Fruit fly (Drosophila melanogaster) whole organism, embryonic: ENCODE results near the gene Pcyt1.

Experiments used
- Ada2b ChIP-seq: fragments of 200-800 bp; sonication (Bioruptor generic); IDR thresholded peaks from 2 replicates; pipeline ENCODE4 v1.3.6; 2022; ENCODE audit warnings: missing biosample characterization, missing genetic modification characterization
- Blimp-1 ChIP-seq: fragments of 200-800 bp; sonication (Bioruptor generic); optimal IDR thresholded peaks from 3 replicates; lab custom pipeline; 2018; ENCODE audit warnings: missing biosample characterization, missing genetic modification characterization, mild to moderate bottlenecking, moderate library complexity, missing genetic modification reagents
- C15 ChIP-seq: fragments of 200-800 bp; sonication (Bioruptor generic); IDR thresholded peaks from 3 replicates; pipeline ENCODE4 v1.3.6; 2022; ENCODE audit warnings: missing biosample characterization, missing genetic modification characterization
- CG12155 ChIP-seq: fragments of 200-800 bp; sonication (Bioruptor generic); optimal IDR thresholded peaks from 3 replicates; lab custom pipeline; 2016; ENCODE audit warnings: missing biosample characterization, missing genetic modification characterization
- CG12391 ChIP-seq: fragments of 200-800 bp; sonication (Bioruptor generic); optimal IDR thresholded peaks from 3 replicates; lab custom pipeline; 2018; ENCODE audit warnings: missing biosample characterization, mild to moderate bottlenecking, missing genetic modification characterization, moderate library complexity
- CG12769 ChIP-seq: fragments of 200-800 bp; sonication (Bioruptor generic); optimal IDR thresholded peaks from 2 replicates; lab custom pipeline; 2019; ENCODE audit warnings: missing biosample characterization, mild to moderate bottlenecking, missing genetic modification characterization, moderate library complexity
- CG13775 ChIP-seq: fragments of 200-800 bp; sonication (Bioruptor generic); optimal IDR thresholded peaks from 3 replicates; lab custom pipeline; 2017; ENCODE audit warnings: missing biosample characterization, mild to moderate bottlenecking, missing genetic modification characterization
- CG13894 ChIP-seq: fragments of 200-800 bp; sonication (Bioruptor generic); optimal IDR thresholded peaks from 3 replicates; lab custom pipeline; 2018; ENCODE audit warnings: missing biosample characterization, mild to moderate bottlenecking, missing genetic modification characterization, moderate library complexity
- CG14441 ChIP-seq: fragments of 200-800 bp; sonication (Bioruptor generic); IDR thresholded peaks from 2 replicates; pipeline ENCODE4 v1.3.6; 2022; ENCODE audit warnings: missing biosample characterization, missing genetic modification characterization
- CG15514 ChIP-seq: fragments of 200-800 bp; sonication (Bioruptor generic); optimal IDR thresholded peaks from 3 replicates; lab custom pipeline; 2017; ENCODE audit warnings: missing biosample characterization, missing genetic modification characterization, mild to moderate bottlenecking, moderate library complexity, missing genetic modification reagents
- CG1602 ChIP-seq: fragments of 200-800 bp; sonication (Bioruptor generic); optimal IDR thresholded peaks from 3 replicates; lab custom pipeline; 2016; ENCODE audit warnings: missing biosample characterization, missing genetic modification characterization
- CG17568 ChIP-seq: fragments of 200-800 bp; sonication (Bioruptor generic); optimal IDR thresholded peaks from 2 replicates; lab custom pipeline; 2018; ENCODE audit warnings: missing biosample characterization, mild to moderate bottlenecking, missing genetic modification characterization, moderate library complexity
- CG1792 ChIP-seq: fragments of 200-800 bp; sonication (Bioruptor generic); optimal IDR thresholded peaks from 2 replicates; lab custom pipeline; 2016; ENCODE audit warnings: missing biosample characterization, missing genetic modification characterization
- CG6654 ChIP-seq: fragments of 200-800 bp; sonication (Bioruptor generic); optimal IDR thresholded peaks from 2 replicates; lab custom pipeline; 2017; ENCODE audit warnings: missing biosample characterization, mild to moderate bottlenecking, missing genetic modification characterization
- CG6689 ChIP-seq: fragments of 200-800 bp; sonication (Bioruptor generic); IDR thresholded peaks from 2 replicates; pipeline ENCODE4 v1.3.6; 2022; ENCODE audit warnings: missing biosample characterization, missing genetic modification characterization
- CG7357 ChIP-seq: fragments of 200-800 bp; sonication (Bioruptor generic); IDR thresholded peaks from 3 replicates; pipeline ENCODE4 v1.3.6; 2022; ENCODE audit warnings: missing biosample characterization, missing genetic modification characterization
- CG7745 ChIP-seq: fragments of 200-800 bp; sonication (Bioruptor generic); optimal IDR thresholded peaks from 2 replicates; lab custom pipeline; 2018; ENCODE audit warnings: missing biosample characterization, mild to moderate bottlenecking, missing genetic modification characterization, moderate library complexity
- CG9797 ChIP-seq: fragments of 200-800 bp; sonication (Bioruptor generic); optimal IDR thresholded peaks from 3 replicates; lab custom pipeline; 2018; ENCODE audit warnings: missing biosample characterization, mild to moderate bottlenecking, missing genetic modification characterization
- CHES-1-like ChIP-seq: fragments of 200-800 bp; sonication (Bioruptor generic); optimal IDR thresholded peaks from 2 replicates; lab custom pipeline; 2016; ENCODE audit warnings: missing biosample characterization, missing genetic modification characterization
- Dp ChIP-seq: fragments of 200-800 bp; sonication (Bioruptor generic); optimal IDR thresholded peaks from 2 replicates; lab custom pipeline; 2018; ENCODE audit warnings: missing biosample characterization, mild to moderate bottlenecking, missing genetic modification characterization, moderate library complexity
- Drgx ChIP-seq: fragments of 200-800 bp; sonication (Bioruptor generic); IDR thresholded peaks from 2 replicates; pipeline ENCODE4 v1.3.6; 2022; ENCODE audit warnings: missing biosample characterization, missing genetic modification characterization
- Elba2 ChIP-seq: fragments of 200-800 bp; sonication (Bioruptor generic); optimal IDR thresholded peaks from 3 replicates; lab custom pipeline; 2016; ENCODE audit warnings: missing biosample characterization, missing genetic modification characterization
- Jarid2 ChIP-seq: fragments of 200-800 bp; sonication (Bioruptor generic); optimal IDR thresholded peaks from 3 replicates; lab custom pipeline; 2017; ENCODE audit warnings: mild to moderate bottlenecking, missing biosample characterization, missing genetic modification reagents, missing genetic modification characterization
- Lhr ChIP-seq: fragments of 200-800 bp; sonication (Bioruptor generic); optimal IDR thresholded peaks from 3 replicates; lab custom pipeline; 2017; ENCODE audit warnings: mild to moderate bottlenecking, missing biosample characterization, missing genetic modification reagents, missing genetic modification characterization
- Lim3 ChIP-seq: fragments of 200-800 bp; sonication (Bioruptor generic); IDR thresholded peaks from 2 replicates; pipeline ENCODE4 v1.3.6; 2022; ENCODE audit warnings: missing biosample characterization, missing genetic modification characterization
- MTF-1 ChIP-seq: fragments of 200-800 bp; sonication (Bioruptor generic); optimal IDR thresholded peaks from 2 replicates; lab custom pipeline; 2018; ENCODE audit warnings: missing biosample characterization, mild to moderate bottlenecking, missing genetic modification characterization, borderline replicate concordance
- Nf-YB ChIP-seq: fragments of 200-800 bp; sonication (Bioruptor generic); optimal IDR thresholded peaks from 3 replicates; lab custom pipeline; 2019; ENCODE audit warnings: missing biosample characterization, mild to moderate bottlenecking, missing genetic modification characterization, moderate library complexity
- Oaz ChIP-seq: fragments of 200-800 bp; sonication (Bioruptor generic); IDR thresholded peaks from 2 replicates; pipeline ENCODE4 v1.3.6; 2022; ENCODE audit warnings: missing biosample characterization, missing genetic modification characterization
- Opbp ChIP-seq: fragments of 200-800 bp; sonication (Bioruptor generic); IDR thresholded peaks from 3 replicates; pipeline ENCODE4 v1.3.6; 2022; ENCODE audit warnings: missing biosample characterization, missing genetic modification characterization; ENCODE audit not compliant: partially characterized antibody
- Side ChIP-seq: fragments of 200-800 bp; sonication (Bioruptor generic); optimal IDR thresholded peaks from 2 replicates; lab custom pipeline; 2016; ENCODE audit warnings: missing biosample characterization, missing genetic modification characterization
- Sox100B ChIP-seq: fragments of 200-800 bp; sonication (Bioruptor generic); optimal IDR thresholded peaks from 3 replicates; lab custom pipeline; 2018; ENCODE audit warnings: missing biosample characterization, mild to moderate bottlenecking, missing genetic modification characterization
- Sry-β ChIP-seq: fragments of 200-800 bp; sonication (Bioruptor generic); optimal IDR thresholded peaks from 2 replicates; lab custom pipeline; 2018; ENCODE audit warnings: missing biosample characterization, mild to moderate bottlenecking, missing genetic modification characterization, moderate library complexity
- YL-1 ChIP-seq: fragments of 200-800 bp; sonication (Bioruptor generic); optimal IDR thresholded peaks from 3 replicates; lab custom pipeline; 2017; ENCODE audit warnings: missing biosample characterization, mild to moderate bottlenecking, missing genetic modification characterization
- bab2 ChIP-seq: fragments of 200-800 bp; sonication (Bioruptor generic); optimal IDR thresholded peaks from 2 replicates; lab custom pipeline; 2016; ENCODE audit warnings: missing biosample characterization, missing genetic modification characterization
- bbx ChIP-seq: fragments of 200-800 bp; sonication (Bioruptor generic); IDR thresholded peaks from 2 replicates; pipeline ENCODE4 v1.3.6; 2022; ENCODE audit warnings: missing biosample characterization, missing genetic modification characterization; ENCODE audit not compliant: partially characterized antibody
- caup ChIP-seq: fragments of 200-800 bp; sonication (Bioruptor generic); optimal IDR thresholded peaks from 3 replicates; lab custom pipeline; 2017; ENCODE audit warnings: missing biosample characterization, mild to moderate bottlenecking, missing genetic modification characterization, moderate library complexity; ENCODE audit not compliant: severe bottlenecking
- chif ChIP-seq, 2 experiments: fragments of 200-800 bp; sonication (Bioruptor generic); optimal IDR thresholded peaks; 3 replicates each; lab custom pipeline; 2016; ENCODE audit warnings: missing biosample characterization in 2 of 2, missing genetic modification characterization in 2 of 2
- chm ChIP-seq: fragments of 200-800 bp; sonication (Bioruptor generic); IDR thresholded peaks from 2 replicates; pipeline ENCODE4 v1.3.6; 2022; ENCODE audit warnings: missing biosample characterization, missing genetic modification characterization
- crp ChIP-seq, 2 experiments: fragments of 200-800 bp; sonication (Bioruptor generic); optimal IDR thresholded peaks; 2 replicates in 1 of 2; 3 replicates in 1 of 2; lab custom pipeline; 2017; ENCODE audit warnings: missing biosample characterization in 2 of 2, missing genetic modification characterization in 2 of 2, mild to moderate bottlenecking in 1 of 2, moderate library complexity in 1 of 2
- dimm ChIP-seq: fragments of 200-800 bp; sonication (Bioruptor generic); IDR thresholded peaks from 2 replicates; pipeline ENCODE4 v1.3.6; 2022; ENCODE audit warnings: missing biosample characterization, missing genetic modification characterization
- gem ChIP-seq: fragments of 200-800 bp; sonication (Bioruptor generic); optimal IDR thresholded peaks from 2 replicates; lab custom pipeline; 2019; ENCODE audit warnings: missing biosample characterization, mild to moderate bottlenecking, missing genetic modification characterization, moderate library complexity
- gro ChIP-seq: fragments of 200-800 bp; sonication (Bioruptor generic); optimal IDR thresholded peaks from 2 replicates; lab custom pipeline; 2016; ENCODE audit warnings: missing biosample characterization, missing genetic modification characterization
- ham ChIP-seq: fragments of 200-800 bp; sonication (Bioruptor generic); IDR thresholded peaks from 2 replicates; pipeline ENCODE4 v1.3.6; 2022; ENCODE audit warnings: missing biosample characterization, missing genetic modification characterization
- jing ChIP-seq: fragments of 200-800 bp; sonication (Bioruptor generic); optimal IDR thresholded peaks from 2 replicates; lab custom pipeline; 2018; ENCODE audit warnings: missing biosample characterization, mild to moderate bottlenecking, missing genetic modification characterization
- lov ChIP-seq, 2 experiments: fragments of 200-800 bp in 1 of 2; fragments of >200 bp in 1 of 2; sonication (Bioruptor generic) in 1 of 2; IDR thresholded peaks in 1 of 2; optimal IDR thresholded peaks in 1 of 2; 2 replicates in 1 of 2; 3 replicates in 1 of 2; pipeline versions ENCODE4 v1.3.6 to Lab custom; 2017 to 2022; ENCODE audit warnings: missing biosample characterization in 1 of 2, missing genetic modification characterization in 1 of 2
- nmo ChIP-seq: fragments of 200-800 bp; sonication (Bioruptor generic); optimal IDR thresholded peaks from 2 replicates; lab custom pipeline; 2018; ENCODE audit warnings: missing biosample characterization, mild to moderate bottlenecking, missing genetic modification characterization, moderate library complexity
- schlank ChIP-seq: fragments of 200-800 bp; sonication (Bioruptor generic); optimal IDR thresholded peaks from 2 replicates; lab custom pipeline; 2018; ENCODE audit warnings: missing biosample characterization, mild to moderate bottlenecking, missing genetic modification characterization
- wor ChIP-seq: fragments of 200-800 bp; sonication (Bioruptor generic); IDR thresholded peaks from 2 replicates; pipeline ENCODE4 v1.3.6; 2022; ENCODE audit warnings: missing biosample characterization, missing genetic modification characterization
- zf30C ChIP-seq: fragments of 200-800 bp; sonication (Bioruptor generic); optimal IDR thresholded peaks from 3 replicates; lab custom pipeline; 2018; ENCODE audit warnings: missing biosample characterization, mild to moderate bottlenecking, missing genetic modification characterization

Pcyt1 gene

DNA sequence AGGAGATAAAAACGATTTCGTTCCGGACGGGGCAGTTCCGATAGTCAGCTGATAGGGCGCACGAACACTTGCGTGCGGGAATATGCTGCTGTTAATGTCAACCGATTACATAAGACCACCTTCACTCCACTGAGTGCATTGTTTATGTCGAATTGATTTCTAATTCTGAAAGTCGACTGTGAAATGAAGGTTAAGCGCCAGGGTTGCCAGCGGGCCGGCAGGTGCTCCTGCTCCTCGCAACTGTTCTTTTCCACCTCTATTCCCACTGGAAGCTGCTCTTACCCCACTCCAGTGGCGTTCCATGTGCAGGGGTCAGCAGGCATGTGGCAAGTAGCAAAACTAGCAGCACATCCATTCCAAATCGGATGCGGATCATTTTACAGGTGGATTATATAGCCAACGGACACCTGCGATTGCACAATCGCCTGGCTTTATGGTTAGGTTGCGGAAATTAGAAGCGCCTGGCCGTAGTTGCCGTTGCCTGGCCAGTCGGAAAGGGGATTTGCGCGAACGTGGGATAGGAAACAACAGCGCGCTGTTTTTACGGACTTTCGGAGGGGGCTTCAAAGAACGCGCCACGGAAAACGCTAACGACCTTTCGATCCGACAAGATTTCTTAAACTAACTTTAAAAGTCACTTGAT is 29.1 kb upstream of the Pcyt1 start, which contains the start of gene cue (continued):
- TF ChIP-seq bab2 (GFP tag; lab: Kevin White, UChicago) (no peak), CG15514 (GFP tag; lab: Kevin White, UChicago) (peak; percentile 63), Ada2b (GFP tag; lab: Robert Waterston, UW) (no peak), caup (GFP tag; lab: Kevin White, UChicago) (no peak), CG1792 (GFP tag; lab: Kevin White, UChicago) (no peak), Sry-β (GFP tag; lab: Kevin White, UChicago) (no peak), schlank (tag; lab: Kevin White, UChicago) (no peak), gem (no peak), CG12391 (no peak), ham (no peak), Opbp (GFP tag; lab: Robert Waterston, UW) (no peak), MTF-1 (GFP tag; lab: Kevin White, UChicago) (peak; percentile 38), Lhr (no peak), wor (GFP tag; lab: Robert Waterston, UW) (no peak), Oaz (GFP tag; lab: Robert Waterston, UW) (no peak), CHES-1-like (no peak), Drgx (GFP tag; lab: Robert Waterston, UW) (no peak), CG14441 (GFP tag; lab: Robert Waterston, UW) (no peak), chif (GFP tag; optimal IDR thresholded peaks at IDR 0.05; lab: Kevin White, UChicago) (no peak), crp (GFP tag; optimal IDR thresholded peaks at IDR 0.05; lab: Kevin White, UChicago) (peak in 1 of 2 experiments; percentile 33), gro (GFP tag; lab: Kevin White, UChicago) (no peak), Blimp-1 (GFP tag; lab: Kevin White, UChicago) (no peak), Nf-YB (no peak), jing (no peak), C15 (GFP tag; lab: Robert Waterston, UW) (no peak), CG17568 (no peak), Jarid2 (GFP tag; lab: Kevin White, UChicago) (peak; percentile 70), CG7745 (tag; lab: Kevin White, UChicago) (no peak), Lim3 (no peak), Dp (no peak), YL-1 (GFP tag; lab: Kevin White, UChicago) (no peak), CG12769 (peak; percentile 37), zf30C (GFP tag; lab: Kevin White, UChicago) (no peak), bbx (GFP tag; lab: Robert Waterston, UW) (no peak), CG7357 (GFP tag; lab: Robert Waterston, UW) (no peak), CG13894 (no peak), Elba2 (GFP tag; lab: Kevin White, UChicago) (peak; percentile 17), CG6689 (GFP tag; lab: Robert Waterston, UW) (no peak), CG12155 (GFP tag; lab: Kevin White, UChicago) (no peak), nmo (GFP tag; lab: Kevin White, UChicago) (no peak), dimm (GFP tag; lab: Robert Waterston, UW) (no peak), CG6654 (GFP tag; lab: Kevin White, UChicago) (no peak), CG13775 (GFP tag; lab: Kevin White, UChicago) (no peak), Side (GFP tag; lab: Kevin White, UChicago) (no peak), CG9797 (GFP tag; lab: Kevin White, UChicago) (no peak), chm (GFP tag; lab: Robert Waterston, UW) (0 out of 2 replicates have a peak, but pooled peaks have one; percentile 14), Sox100B (no peak), CG1602 (GFP tag; lab: Kevin White, UChicago) (no peak), lov (optimal IDR thresholded peaks at IDR 0.05; lab: Kevin White, UChicago) (no peak), lov (GFP tag; IDR thresholded peaks at IDR 0.05; lab: Robert Waterston, UW) (no peak)
